Fruit fly (Drosophila melanogaster): Measurements from ENCODE around the gene ato.

The ato gene

DNA sequence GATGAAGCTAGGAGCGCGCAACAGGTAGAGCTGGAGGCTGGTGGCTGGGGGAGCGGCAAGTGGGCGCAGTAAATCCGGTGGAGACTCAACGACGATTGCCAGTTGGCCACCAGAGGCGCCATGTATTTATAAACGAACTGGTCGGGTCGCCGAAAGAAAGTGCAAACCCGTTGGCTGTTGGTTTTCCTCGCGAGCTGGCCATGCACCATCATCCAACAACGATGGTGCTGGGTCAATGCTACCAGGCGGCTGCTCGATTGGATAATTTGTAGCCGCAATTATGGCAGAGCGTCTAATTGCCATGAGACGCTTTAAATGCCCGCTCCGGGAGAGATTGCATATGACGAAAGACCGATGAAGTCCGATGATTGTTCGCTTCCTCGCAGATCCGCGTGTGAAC lies 32.8 kb downstream of the ato start, which contains the start of gene CG11693:
TSS of gene CG11693 (minus strand) at position 101 of the 400 bp plus-strand sequence.
- no peak for TF ChIP-seq spab (GFP tag; optimal IDR thresholded peaks at IDR 0.05)
- no peak for TF ChIP-seq CG3919 (GFP tag; optimal IDR thresholded peaks at IDR 0.05)
- no peak for TF ChIP-seq Eip78C (GFP tag)
- no peak for TF ChIP-seq vri (GFP tag; optimal IDR thresholded peaks at IDR 0.05)
- no peak for TF ChIP-seq Blimp-1 (GFP tag; optimal IDR thresholded peaks at IDR 0.05)
- TF ChIP-seq CG34406 (GFP tag; optimal IDR thresholded peaks at IDR 0.05) = no peak
- no peak for TF ChIP-seq fd85E (GFP tag; optimal IDR thresholded peaks at IDR 0.05)
- TF ChIP-seq CG10631 (GFP tag; optimal IDR thresholded peaks at IDR 0.05) = no peak
- TF ChIP-seq cyc (GFP tag; optimal IDR thresholded peaks at IDR 0.05) = no peak
- TF ChIP-seq fkh (GFP tag; optimal IDR thresholded peaks at IDR 0.05) = no peak
- no peak for TF ChIP-seq CG8319 (GFP tag; optimal IDR thresholded peaks at IDR 0.05)
- TF ChIP-seq CG16779 (tag; optimal IDR thresholded peaks at IDR 0.05) = no peak
- TF ChIP-seq CG6163 (GFP tag; IDR thresholded peaks at IDR 0.05) = no peak

DNA sequence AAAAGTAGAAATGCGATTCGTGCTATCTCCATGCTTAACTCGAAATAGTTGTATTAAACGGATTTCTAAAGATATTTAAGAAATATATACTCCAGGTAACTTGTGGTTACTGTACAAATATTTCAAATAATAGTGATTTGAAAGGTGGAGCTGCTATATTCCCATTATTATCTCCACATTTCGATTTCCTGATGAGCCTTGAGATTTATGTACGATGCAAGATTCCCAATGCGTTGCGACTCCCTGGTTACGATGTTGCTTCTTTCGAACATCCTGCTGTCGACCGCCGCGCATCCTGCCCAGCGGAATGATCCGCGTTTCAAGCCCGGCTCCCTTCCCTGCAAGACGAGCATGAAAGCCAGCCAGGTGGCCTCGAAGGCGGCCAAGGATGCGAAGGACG lies 34.2 kb downstream of the ato start, which contains the start of the genes CG11694 and CG11698:
TSS of gene CG11694 (minus strand) at position 101 of the 400 bp plus-strand sequence.
TSS of gene CG11698 (plus strand) at position 152 of the 400 bp plus-strand sequence.
- no peak for TF ChIP-seq CG11762 (GFP tag; optimal IDR thresholded peaks at IDR 0.05; ENCODE audit: insufficient read depth)
- TF ChIP-seq Eip78C (GFP tag) = no peak
- no peak for TF ChIP-seq fd85E (GFP tag; optimal IDR thresholded peaks at IDR 0.05)
- no peak for TF ChIP-seq salr (GFP tag; optimal IDR thresholded peaks at IDR 0.05)
- TF ChIP-seq CG1621 (tag; optimal IDR thresholded peaks at IDR 0.05) = no peak

DNA sequence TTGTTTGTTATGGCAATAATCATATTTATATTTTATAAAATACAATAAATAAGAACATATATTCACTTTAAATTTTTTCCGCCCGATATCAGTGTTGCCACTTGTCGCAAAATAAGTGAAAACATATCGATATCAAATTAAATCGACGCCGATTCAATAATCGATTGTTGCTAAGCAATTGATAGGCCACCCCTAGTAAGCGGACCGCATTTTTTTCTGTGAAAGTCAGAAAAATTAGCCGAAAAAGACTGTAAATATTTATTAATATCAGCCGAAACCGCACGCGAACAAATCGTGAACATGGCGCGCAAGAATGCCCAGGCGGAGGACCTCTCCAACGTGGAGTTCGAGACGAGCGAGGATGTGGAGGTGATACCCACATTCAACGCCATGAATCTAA lies 35.2 kb downstream of the ato start, which contains the start of gene CG7483:
TSS of gene CG7483 (plus strand) at position 171 of the 400 bp plus-strand sequence.
- TF ChIP-seq Eip78C (GFP tag) (peak; percentile 52), Lpt (GFP tag; optimal IDR thresholded peaks at IDR 0.05) (no peak), fd85E (GFP tag; optimal IDR thresholded peaks at IDR 0.05) (no peak), CG6163 (GFP tag; IDR thresholded peaks at IDR 0.05) (no peak)

DNA sequence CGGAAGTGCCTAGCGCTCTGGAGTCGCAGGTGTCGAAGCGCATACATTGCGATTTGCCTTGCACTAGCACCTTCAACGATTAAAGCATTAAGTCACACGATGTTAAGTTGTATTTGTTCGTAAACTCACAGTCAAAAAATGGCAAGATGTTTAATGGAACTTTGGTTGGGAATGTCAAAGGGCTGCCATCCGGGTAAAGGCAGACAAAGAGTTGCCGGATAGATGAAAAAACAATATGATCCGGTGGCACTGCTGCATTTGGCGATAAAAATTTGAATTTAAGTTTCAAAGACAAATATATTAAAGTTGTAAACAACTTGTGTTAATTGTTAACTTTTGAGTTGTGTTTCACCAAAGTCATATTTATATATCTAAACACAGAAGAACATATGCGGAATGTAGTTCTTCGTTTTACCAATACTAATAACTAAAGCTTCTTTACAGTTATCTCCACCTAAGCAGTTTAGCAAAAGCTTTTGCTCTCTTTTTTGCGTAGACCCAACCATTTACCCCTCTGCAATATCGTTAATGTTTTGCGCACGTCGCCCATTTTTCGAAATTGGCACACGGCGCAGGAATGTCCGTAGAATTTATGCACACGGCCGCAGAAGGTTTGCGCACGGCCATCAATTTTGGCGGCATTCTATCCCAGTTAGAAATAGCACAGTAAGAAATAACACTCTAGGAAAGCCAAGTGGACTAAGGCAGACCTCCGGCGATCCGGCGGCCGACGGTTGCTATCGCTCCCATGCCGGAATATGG lies 38.7 kb downstream of the ato start, which contains the start of gene Coq2:
TSS of gene Coq2 (minus strand) at position 200 of the 762 bp plus-strand sequence.
- TF ChIP-seq CG6854 (GFP tag; optimal IDR thresholded peaks at IDR 0.05) (no peak), achi (GFP tag; optimal IDR thresholded peaks at IDR 0.05) (no peak), salr (GFP tag; optimal IDR thresholded peaks at IDR 0.05) (no peak), CG6163 (GFP tag; IDR thresholded peaks at IDR 0.05) (peak; percentile 30; the same call in 1 of the 3 replicates), esn (GFP tag; optimal IDR thresholded peaks at IDR 0.05) (peak; percentile 11)

DNA sequence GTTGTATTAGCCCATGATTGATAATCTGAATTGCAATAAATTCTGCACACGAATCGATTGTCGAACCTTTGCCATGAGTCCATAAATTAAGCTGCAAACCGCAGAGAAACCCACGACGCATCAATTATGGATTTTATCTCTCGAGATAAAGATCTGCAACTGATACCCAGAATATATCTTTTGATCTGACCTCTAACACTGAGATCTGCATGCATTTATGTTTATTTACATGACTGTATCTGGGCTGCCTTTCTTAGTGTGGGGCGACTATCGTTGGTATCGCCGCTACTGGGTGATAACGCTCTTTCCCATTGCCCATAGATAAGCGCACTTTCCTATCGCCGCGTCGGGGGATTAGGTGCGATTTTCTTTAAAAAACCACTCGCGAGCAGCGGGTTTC lies 39.4 kb downstream of the ato start, which contains the start of gene Ctr1B:
TSS of gene Ctr1B (plus strand) at position 398 of the 400 bp plus-strand sequence.
- TF ChIP-seq CG6792 (GFP tag; optimal IDR thresholded peaks at IDR 0.05) (no peak), CG3032 (tag; optimal IDR thresholded peaks at IDR 0.05) (no peak), eg (GFP tag; IDR thresholded peaks at IDR 0.05) (0 out of 3 replicates have a peak, but pooled peaks have one; percentile 39), Eip78C (GFP tag) (peak; percentile 53), CG11902 (GFP tag; optimal IDR thresholded peaks at IDR 0.05) (no peak), lz (GFP tag; optimal IDR thresholded peaks at IDR 0.05) (no peak)

DNA sequence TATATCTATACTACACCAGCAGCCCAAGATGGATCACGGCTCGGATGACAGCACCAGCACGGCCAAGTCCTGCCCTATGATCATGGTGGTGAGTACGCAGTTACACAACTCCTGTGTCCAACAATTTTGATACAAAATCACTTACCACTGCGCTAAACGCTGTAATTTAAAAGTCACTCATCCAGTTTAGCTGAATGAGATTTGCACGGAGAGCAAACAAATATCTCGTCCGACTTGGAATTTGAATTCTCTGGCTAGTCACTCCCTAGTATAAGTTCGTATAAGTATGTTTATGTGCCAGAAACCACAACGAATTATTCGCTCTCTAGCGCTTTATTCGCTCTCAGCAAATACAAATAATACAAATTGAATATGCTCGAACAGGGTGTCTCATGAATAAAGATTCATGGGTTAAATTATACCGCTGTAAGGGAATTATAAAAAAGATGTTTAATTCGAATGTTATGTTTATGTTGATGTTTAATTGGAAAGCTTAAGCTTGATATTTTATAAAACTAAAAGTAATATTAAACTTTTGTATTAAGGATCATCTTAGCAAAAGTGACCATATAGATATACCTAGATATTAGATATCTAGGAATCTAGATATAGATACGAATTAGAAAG lies 40.0 kb downstream of the ato start:
- peak; percentile 20 for TF ChIP-seq net (GFP tag; optimal IDR thresholded peaks at IDR 0.05)
- peak; percentile 54; the same call in 2 of the 3 replicates for TF ChIP-seq CG6163 (GFP tag; IDR thresholded peaks at IDR 0.05)
- TF ChIP-seq fkh (GFP tag; optimal IDR thresholded peaks at IDR 0.05) = peak; percentile 47
- TF ChIP-seq Sox14 (GFP tag; optimal IDR thresholded peaks at IDR 0.05) = no peak
- TF ChIP-seq eg (GFP tag; IDR thresholded peaks at IDR 0.05) = peak; percentile 71
- TF ChIP-seq ss (GFP tag; optimal IDR thresholded peaks at IDR 0.05) = no peak
- peak; percentile 66; the same call in 2 of the 3 replicates for TF ChIP-seq CG8119 (GFP tag; IDR thresholded peaks at IDR 0.05)
- peak; percentile 51 for TF ChIP-seq Hr4 (GFP tag; optimal IDR thresholded peaks at IDR 0.05)
- no peak for TF ChIP-seq vri (GFP tag; optimal IDR thresholded peaks at IDR 0.05)
- peak; percentile 76 for TF ChIP-seq CG15336 (GFP tag; IDR thresholded peaks at IDR 0.05)
- TF ChIP-seq esn (GFP tag; optimal IDR thresholded peaks at IDR 0.05) = no peak
- TF ChIP-seq Gug (GFP tag; IDR thresholded peaks at IDR 0.05) = no peak
- TF ChIP-seq CG34406 (GFP tag; optimal IDR thresholded peaks at IDR 0.05) = no peak
- TF ChIP-seq CG3919 (GFP tag; optimal IDR thresholded peaks at IDR 0.05) = no peak
- TF ChIP-seq CG11902 (GFP tag; optimal IDR thresholded peaks at IDR 0.05) = no peak
- no peak for TF ChIP-seq dsx (GFP tag; optimal IDR thresholded peaks at IDR 0.05; ENCODE audit: poor library complexity, severe bottlenecking)
- TF ChIP-seq lz (GFP tag; optimal IDR thresholded peaks at IDR 0.05) = no peak
- no peak for TF ChIP-seq CG6276 (GFP tag; optimal IDR thresholded peaks at IDR 0.05)
- no peak for TF ChIP-seq CG6854 (GFP tag; optimal IDR thresholded peaks at IDR 0.05)

Data from whole organism, prepupa.